Fruit fly (Drosophila melanogaster) whole organism, embryonic: ENCODE measurements around the gene Dpm3.

Source experiments
- Ada2b ChIP-seq: fragments of 200-800 bp; sonication (Bioruptor generic); IDR thresholded peaks from 2 replicates; pipeline ENCODE4 v1.3.6; 2022; ENCODE audit warnings: missing biosample characterization, missing genetic modification characterization
- Atf3 ChIP-seq: fragments of 200-800 bp; sonication (Bioruptor generic); optimal IDR thresholded peaks from 3 replicates; lab custom pipeline; 2016; ENCODE audit warnings: missing biosample characterization, missing genetic modification characterization
- B-H2 ChIP-seq: fragments of 200-800 bp; sonication (Bioruptor generic); optimal IDR thresholded peaks from 2 replicates; lab custom pipeline; 2018; ENCODE audit warnings: missing biosample characterization, mild to moderate bottlenecking, missing genetic modification characterization
- CG14014 ChIP-seq: fragments of 200-800 bp; sonication (Bioruptor generic); IDR thresholded peaks from 2 replicates; pipeline ENCODE4 v1.3.6; 2022; ENCODE audit warnings: missing biosample characterization, missing genetic modification characterization
- CG14965 ChIP-seq: fragments of 200-800 bp; sonication (Bioruptor generic); optimal IDR thresholded peaks from 2 replicates; lab custom pipeline; 2016; ENCODE audit warnings: missing biosample characterization, missing genetic modification characterization, borderline replicate concordance
- CG15269 ChIP-seq: fragments of 200-800 bp; sonication (Bioruptor generic); optimal IDR thresholded peaks from 2 replicates; lab custom pipeline; 2018; ENCODE audit warnings: missing biosample characterization, mild to moderate bottlenecking, missing genetic modification characterization, moderate library complexity
- CG17385 ChIP-seq: fragments of 200-800 bp; sonication (Bioruptor generic); optimal IDR thresholded peaks from 3 replicates; lab custom pipeline; 2018; ENCODE audit warnings: missing biosample characterization, mild to moderate bottlenecking, missing genetic modification characterization
- CG17802 ChIP-seq: fragments of 200-800 bp; sonication (Bioruptor generic); optimal IDR thresholded peaks from 2 replicates; lab custom pipeline; 2018; ENCODE audit warnings: missing biosample characterization, mild to moderate bottlenecking, missing genetic modification characterization, moderate library complexity
- CG17829 ChIP-seq: fragments of 200-800 bp; optimal IDR thresholded peaks from 2 replicates; lab custom pipeline; 2019; ENCODE audit warnings: missing biosample characterization, mild to moderate bottlenecking, missing genetic modification characterization, moderate library complexity
- CG1792 ChIP-seq: fragments of 200-800 bp; sonication (Bioruptor generic); optimal IDR thresholded peaks from 2 replicates; lab custom pipeline; 2016; ENCODE audit warnings: missing biosample characterization, missing genetic modification characterization
- CG1832 ChIP-seq: fragments of 200-800 bp; sonication (Bioruptor generic); optimal IDR thresholded peaks from 2 replicates; lab custom pipeline; 2017; ENCODE audit warnings: missing biosample characterization, mild to moderate bottlenecking, missing genetic modification characterization, inconsistent platforms
- CG18476 ChIP-seq: fragments of 200-800 bp; sonication (Bioruptor generic); optimal IDR thresholded peaks from 2 replicates; lab custom pipeline; 2016; ENCODE audit warnings: missing biosample characterization, mild to moderate bottlenecking, missing genetic modification characterization
- CG2678 ChIP-seq: fragments of 200-800 bp; sonication (Bioruptor generic); optimal IDR thresholded peaks from 3 replicates; lab custom pipeline; 2019; ENCODE audit warnings: missing biosample characterization, mild to moderate bottlenecking, missing genetic modification characterization, moderate library complexity
- CG31224 ChIP-seq: fragments of 200-800 bp; sonication (Bioruptor generic); IDR thresholded peaks from 2 replicates; pipeline ENCODE4 v1.3.6; 2022; ENCODE audit warnings: missing biosample characterization, missing genetic modification characterization
- CG3163 ChIP-seq: fragments of 200-800 bp; sonication (Bioruptor generic); optimal IDR thresholded peaks from 3 replicates; lab custom pipeline; 2016; ENCODE audit warnings: missing biosample characterization, missing genetic modification characterization
- CG34376 ChIP-seq: fragments of 200-800 bp; sonication (Bioruptor generic); optimal IDR thresholded peaks from 2 replicates; lab custom pipeline; 2018; ENCODE audit warnings: missing biosample characterization, mild to moderate bottlenecking, missing genetic modification characterization
- CG3726 ChIP-seq: fragments of 200-800 bp; sonication (Bioruptor generic); IDR thresholded peaks from 3 replicates; pipeline ENCODE4, ENCODE4 v1.3.6; 2022; ENCODE audit warnings: missing biosample characterization, missing genetic modification characterization
- CG7987 ChIP-seq: fragments of 200-800 bp; sonication (Bioruptor generic); optimal IDR thresholded peaks from 2 replicates; lab custom pipeline; 2018; ENCODE audit warnings: missing biosample characterization, mild to moderate bottlenecking, missing genetic modification characterization, moderate library complexity
- Dbx ChIP-seq: fragments of 200-800 bp; sonication (Bioruptor generic); IDR thresholded peaks from 3 replicates; pipeline ENCODE4 v1.3.6; 2022; ENCODE audit warnings: missing biosample characterization, missing genetic modification characterization
- Deaf1 ChIP-seq: fragments of 200-800 bp; optimal IDR thresholded peaks from 3 replicates; lab custom pipeline; 2019; ENCODE audit warnings: missing biosample characterization, mild to moderate bottlenecking, missing genetic modification characterization, moderate library complexity
- Doc3 ChIP-seq: fragments of 200-800 bp; sonication (Bioruptor generic); IDR thresholded peaks from 3 replicates; pipeline ENCODE4 v1.3.6; 2022; ENCODE audit warnings: missing biosample characterization, missing genetic modification characterization; ENCODE audit not compliant: partially characterized antibody
- Dref ChIP-seq: fragments of 200-800 bp; sonication (Bioruptor generic); IDR thresholded peaks from 2 replicates; pipeline ENCODE4 v1.3.6; 2022; ENCODE audit warnings: missing biosample characterization, missing genetic modification characterization
- ERR ChIP-seq: fragments of 200-800 bp; sonication (Bioruptor generic); optimal IDR thresholded peaks from 2 replicates; lab custom pipeline; 2016; ENCODE audit warnings: missing biosample characterization, missing genetic modification characterization
- Eip74EF ChIP-seq, 2 experiments: fragments of 200-800 bp in 1 of 2; fragments of >200 bp in 1 of 2; sonication (Bioruptor generic) in 1 of 2; optimal IDR thresholded peaks; 2 replicates each; lab custom pipeline; 2017 to 2019; ENCODE audit warnings: missing biosample characterization in 2 of 2, missing genetic modification characterization in 2 of 2, mild to moderate bottlenecking in 1 of 2, moderate library complexity in 1 of 2
- Fer1 ChIP-seq: fragments of 200-800 bp; sonication (Bioruptor generic); optimal IDR thresholded peaks from 2 replicates; lab custom pipeline; 2017; ENCODE audit warnings: missing biosample characterization, mild to moderate bottlenecking, missing genetic modification characterization
- Hsf ChIP-seq: fragments of 200-800 bp; sonication (Bioruptor generic); optimal IDR thresholded peaks from 3 replicates; lab custom pipeline; 2016; ENCODE audit warnings: missing biosample characterization, missing genetic modification characterization
- Poxn ChIP-seq: fragments of 200-800 bp; sonication (Bioruptor generic); IDR thresholded peaks from 2 replicates; pipeline ENCODE4 v1.3.6; 2022; ENCODE audit warnings: missing biosample characterization, missing genetic modification characterization
- Rx ChIP-seq: fragments of 200-800 bp; sonication (Bioruptor generic); IDR thresholded peaks from 2 replicates; pipeline ENCODE4 v1.3.6; 2022; ENCODE audit warnings: missing biosample characterization, missing genetic modification characterization
- Side ChIP-seq: fragments of 200-800 bp; sonication (Bioruptor generic); optimal IDR thresholded peaks from 2 replicates; lab custom pipeline; 2016; ENCODE audit warnings: missing biosample characterization, missing genetic modification characterization
- bowl ChIP-seq: fragments of 200-800 bp; sonication (Bioruptor generic); IDR thresholded peaks from 2 replicates; pipeline ENCODE4 v1.3.6; 2022; ENCODE audit warnings: missing biosample characterization, missing genetic modification characterization
- chif ChIP-seq, 2 experiments: fragments of 200-800 bp; sonication (Bioruptor generic); optimal IDR thresholded peaks; 3 replicates each; lab custom pipeline; 2016; ENCODE audit warnings: missing biosample characterization in 2 of 2, missing genetic modification characterization in 2 of 2
- chinmo ChIP-seq: fragments of 200-800 bp; sonication (Bioruptor generic); IDR thresholded peaks from 4 replicates; pipeline ENCODE4 v1.3.6; 2022; ENCODE audit warnings: missing biosample characterization, missing genetic modification characterization; ENCODE audit not compliant: partially characterized antibody
- ci ChIP-seq: fragments of 200-800 bp; sonication (Bioruptor generic); IDR thresholded peaks from 3 replicates; pipeline ENCODE4 v1.3.6; 2022; ENCODE audit warnings: missing biosample characterization, missing genetic modification characterization
- corto ChIP-seq: fragments of 200-800 bp; sonication (Bioruptor generic); optimal IDR thresholded peaks from 2 replicates; lab custom pipeline; 2016; ENCODE audit warnings: missing biosample characterization, mild to moderate bottlenecking, missing genetic modification characterization, moderate library complexity
- dati ChIP-seq: fragments of 200-800 bp; sonication (Bioruptor generic); IDR thresholded peaks from 2 replicates; pipeline ENCODE4 v1.3.6; 2022; ENCODE audit warnings: missing biosample characterization, missing genetic modification characterization
- grn ChIP-seq: fragments of 200-800 bp; sonication (Bioruptor generic); optimal IDR thresholded peaks from 3 replicates; lab custom pipeline; 2017; ENCODE audit warnings: missing biosample characterization, missing genetic modification characterization
- gsb-n ChIP-seq: fragments of 200-800 bp; sonication (Bioruptor generic); optimal IDR thresholded peaks from 3 replicates; lab custom pipeline; 2018; ENCODE audit warnings: missing biosample characterization, mild to moderate bottlenecking, missing genetic modification characterization
- kah ChIP-seq: fragments of 200-800 bp; sonication (Bioruptor generic); optimal IDR thresholded peaks from 2 replicates; lab custom pipeline; 2018; ENCODE audit warnings: missing biosample characterization, mild to moderate bottlenecking, missing genetic modification characterization
- kni ChIP-seq: fragments of 200-800 bp; sonication (Bioruptor generic); optimal IDR thresholded peaks from 3 replicates; lab custom pipeline; 2017; ENCODE audit warnings: mild to moderate bottlenecking, missing biosample characterization, missing genetic modification reagents, missing genetic modification characterization
- nerfin-2 ChIP-seq: fragments of 200-800 bp; sonication (Bioruptor generic); IDR thresholded peaks from 2 replicates; pipeline ENCODE4 v1.3.6; 2022; ENCODE audit warnings: missing biosample characterization, missing genetic modification characterization; ENCODE audit not compliant: partially characterized antibody
- pita ChIP-seq: fragments of 200-800 bp; sonication (Bioruptor generic); optimal IDR thresholded peaks from 2 replicates; lab custom pipeline; 2017; ENCODE audit warnings: missing biosample characterization, mild to moderate bottlenecking, missing genetic modification characterization
- psq ChIP-seq: fragments of 200-800 bp; sonication (Bioruptor generic); optimal IDR thresholded peaks from 2 replicates; lab custom pipeline; 2017; ENCODE audit warnings: missing biosample characterization, missing genetic modification characterization
- shn ChIP-seq: fragments of 200-800 bp; sonication (Bioruptor generic); optimal IDR thresholded peaks from 3 replicates; lab custom pipeline; 2016; ENCODE audit warnings: missing biosample characterization, missing genetic modification characterization
- slp2 ChIP-seq: fragments of 200-800 bp; sonication (Bioruptor generic); optimal IDR thresholded peaks from 2 replicates; lab custom pipeline; 2016; ENCODE audit warnings: missing biosample characterization, missing genetic modification characterization
- unpg ChIP-seq: fragments of 200-800 bp; sonication (Bioruptor generic); optimal IDR thresholded peaks from 3 replicates; lab custom pipeline; 2018; ENCODE audit warnings: missing biosample characterization, mild to moderate bottlenecking, missing genetic modification characterization, moderate library complexity
- usp ChIP-seq: fragments of >200 bp; optimal IDR thresholded peaks from 2 replicates; lab custom pipeline; 2017; ENCODE audit warnings: missing biosample characterization, missing genetic modification characterization
- wor ChIP-seq: fragments of 200-800 bp; sonication (Bioruptor generic); IDR thresholded peaks from 2 replicates; pipeline ENCODE4 v1.3.6; 2022; ENCODE audit warnings: missing biosample characterization, missing genetic modification characterization

Dpm3 gene

DNA sequence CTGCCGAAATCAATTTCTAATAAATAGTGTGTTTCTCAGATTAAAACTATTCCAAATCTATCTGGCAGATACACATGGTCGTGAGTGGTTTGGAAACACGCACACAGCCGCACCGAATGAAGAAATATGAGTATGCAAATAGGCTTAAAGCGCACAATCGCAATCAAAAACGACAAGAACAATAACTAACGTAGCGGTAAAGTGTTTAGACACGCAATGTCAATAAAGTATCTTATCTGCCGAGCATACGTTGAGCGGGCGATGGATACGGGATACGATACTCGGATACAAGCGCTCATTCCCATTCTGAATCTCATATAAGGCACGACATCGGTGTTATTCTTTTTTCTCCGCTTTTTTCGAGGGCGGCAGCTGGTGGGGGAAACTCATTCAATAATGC, 43.2 kb upstream of the Dpm3 start (continued):
- TF ChIP-seq Poxn (GFP tag; lab: Robert Waterston, UW) (no peak), ci (GFP tag; lab: Robert Waterston, UW) (0 out of 3 replicates have a peak, but pooled peaks have one; percentile 10), dati (no peak), pita (GFP tag; lab: Kevin White, UChicago) (no peak), CG1792 (GFP tag; lab: Kevin White, UChicago) (no peak), Dbx (GFP tag; lab: Robert Waterston, UW) (no peak), CG17802 (no peak), gsb-n (tag; lab: Kevin White, UChicago) (no peak), Side (GFP tag; lab: Kevin White, UChicago) (no peak), Atf3 (GFP tag; lab: Kevin White, UChicago) (no peak), slp2 (GFP tag; lab: Kevin White, UChicago) (no peak), grn (peak; percentile 55), bowl (no peak), wor (GFP tag; lab: Robert Waterston, UW) (no peak), kah (no peak), Doc3 (GFP tag; lab: Robert Waterston, UW) (no peak), CG1832 (GFP tag; lab: Kevin White, UChicago) (no peak), chinmo (GFP tag; lab: Robert Waterston, UW) (peak; percentile 68; the same call in 2 of the 4 replicates), Eip74EF (GFP tag; optimal IDR thresholded peaks at IDR 0.05; lab: Kevin White, UChicago) (no peak), Hsf (GFP tag; lab: Kevin White, UChicago) (no peak), CG15269 (tag; lab: Kevin White, UChicago) (no peak), CG17385 (GFP tag; lab: Kevin White, UChicago) (no peak), CG17829 (no peak), CG31224 (GFP tag; lab: Robert Waterston, UW) (no peak), Deaf1 (tag; lab: Kevin White, UChicago) (no peak), shn (GFP tag; lab: Kevin White, UChicago) (no peak), CG2678 (tag; lab: Kevin White, UChicago) (no peak), CG14965 (GFP tag; lab: Kevin White, UChicago) (no peak), psq (no peak), usp (GFP tag; lab: Kevin White, UChicago) (no peak), nerfin-2 (GFP tag; lab: Robert Waterston, UW) (no peak), CG18476 (GFP tag; lab: Kevin White, UChicago) (no peak), CG7987 (peak; percentile 41), CG34376 (GFP tag; lab: Kevin White, UChicago) (no peak), chif (GFP tag; optimal IDR thresholded peaks at IDR 0.05; lab: Kevin White, UChicago) (no peak), Fer1 (GFP tag; lab: Kevin White, UChicago) (no peak), kni (GFP tag; lab: Kevin White, UChicago) (peak; percentile 19), CG3163 (GFP tag; lab: Kevin White, UChicago) (no peak), unpg (GFP tag; lab: Kevin White, UChicago) (no peak), CG14014 (GFP tag; lab: Robert Waterston, UW) (peak; percentile 6; the same call in 1 of the 2 replicates), Ada2b (GFP tag; lab: Robert Waterston, UW) (no peak), ERR (GFP tag; lab: Kevin White, UChicago) (no peak), Rx (no peak), corto (GFP tag; lab: Kevin White, UChicago) (no peak), Dref (GFP tag; lab: Robert Waterston, UW) (no peak), B-H2 (GFP tag; lab: Kevin White, UChicago) (no peak), CG3726 (GFP tag; lab: Robert Waterston, UW) (no peak)
